Worm (Caenorhabditis elegans) whole organism, L1 larva: Measurements from ENCODE around the gene Y57E12B.11.

Experiments used
- egl-27 ChIP-seq, 2 experiments: fragments of 150-350 bp in 1 of 2; sonication (generic microtip); optimal IDR thresholded peaks; 3 replicates each; lab custom pipeline; 2017 to 2018; ENCODE audit warnings: missing biosample characterization in 2 of 2, missing genetic modification characterization in 2 of 2, missing genetic modification reagents in 2 of 2
- fkh-8 ChIP-seq: sonication (generic microtip); optimal IDR thresholded peaks from 2 replicates; lab custom pipeline; 2016; ENCODE audit warnings: mild to moderate bottlenecking, missing genetic modification characterization, missing compliant biosample characterization
- isw-1 ChIP-seq: fragments of 200-800 bp; sonication (Bioruptor generic); IDR thresholded peaks from 2 replicates; pipeline ENCODE4 v1.3.6; 2022; ENCODE audit warnings: missing genetic modification characterization, missing compliant biosample characterization
- lin-35 ChIP-seq, 2 experiments: fragments of 150-350 bp; optimal IDR thresholded peaks; 2 replicates each; lab custom pipeline; 2014; ENCODE audit warnings: missing biosample characterization in 2 of 2, missing genetic modification characterization in 2 of 2, missing genetic modification reagents in 2 of 2
- lsy-2 ChIP-seq, 2 experiments: fragments of 150-350 bp; optimal IDR thresholded peaks; 2 replicates each; lab custom pipeline; 2014; ENCODE audit warnings: missing biosample characterization in 2 of 2, missing genetic modification characterization in 2 of 2
- nhr-11 ChIP-seq: fragments of 150-350 bp; optimal IDR thresholded peaks from 2 replicates; lab custom pipeline; 2014; ENCODE audit warnings: missing biosample characterization, missing genetic modification characterization
- nhr-84 ChIP-seq: sonication (generic microtip); optimal IDR thresholded peaks from 2 replicates; lab custom pipeline; 2017; ENCODE audit warnings: missing biosample characterization, missing genetic modification characterization
- pqm-1 ChIP-seq: sonication (generic microtip); optimal IDR thresholded peaks from 3 replicates; lab custom pipeline; 2017; ENCODE audit warnings: missing biosample characterization, missing genetic modification characterization
- unc-86 ChIP-seq: sonication (generic microtip); optimal IDR thresholded peaks from 2 replicates; lab custom pipeline; 2016; ENCODE audit warnings: missing genetic modification characterization, missing compliant biosample characterization

DNA sequence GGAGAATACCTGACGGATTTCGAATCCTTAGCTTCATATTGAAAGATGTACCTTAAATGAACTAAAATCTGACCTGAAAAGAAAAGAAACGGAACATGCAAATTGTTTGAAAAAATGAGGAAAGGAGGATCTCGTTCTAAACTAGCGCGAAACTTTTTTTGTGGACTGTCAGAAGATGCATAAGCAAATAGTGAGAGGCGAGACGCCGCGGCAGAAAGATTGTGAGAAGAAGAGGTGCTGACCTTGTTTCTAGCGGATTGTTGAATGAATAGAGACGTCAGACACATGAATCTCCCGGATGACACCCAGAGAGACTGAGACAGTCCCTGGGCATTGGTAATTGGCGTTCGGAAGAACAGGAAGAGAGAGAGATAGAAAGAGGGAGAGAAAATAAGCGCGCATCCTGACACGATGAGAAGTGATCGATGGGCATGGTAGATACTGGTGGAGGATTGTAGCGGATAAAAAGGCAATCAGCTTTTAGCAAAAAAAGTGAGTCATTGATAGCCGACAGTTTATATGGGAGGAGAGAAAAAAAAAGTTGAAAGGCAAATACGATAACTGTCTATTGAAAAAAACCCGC, 20.4 kb upstream of the Y57E12B.11 start, which contains the start of gene ptr-15:
- no peak for TF ChIP-seq isw-1 (GFP tag; lab: Robert Waterston, UW)
- TF ChIP-seq nhr-84 (tag; lab: Kevin White, UChicago), result no peak
- no peak for TF ChIP-seq fkh-8 (tag; lab: Kevin White, UChicago)
- TF ChIP-seq lsy-2 (tag; optimal IDR thresholded peaks at IDR 0.05; lab: Kevin White, UChicago), result no peak
- TF ChIP-seq nhr-11 (tag; lab: Kevin White, UChicago), result no peak
- no peak for TF ChIP-seq egl-27 (tag; optimal IDR thresholded peaks at IDR 0.05; lab: Kevin White, UChicago)
- TF ChIP-seq lin-35 (GFP tag; optimal IDR thresholded peaks at IDR 0.05; lab: Kevin White, UChicago), result no peak
- TF ChIP-seq unc-86 (tag; lab: Kevin White, UChicago), result no peak
- no peak for TF ChIP-seq pqm-1
